Fruit fly (Drosophila melanogaster) whole organism, wandering third instar larva: Measurements from ENCODE around the gene Ugt304A1.

Experiments
- Abd-B ChIP-seq: fragments of >200 bp; optimal IDR thresholded peaks from 2 replicates; lab custom pipeline; 2017; ENCODE audit warnings: missing biosample characterization, missing genetic modification characterization
- CG9705 ChIP-seq: fragments of 200-800 bp; sonication (Bioruptor generic); optimal IDR thresholded peaks from 2 replicates; lab custom pipeline; 2018; ENCODE audit warnings: missing biosample characterization, mild to moderate bottlenecking, missing genetic modification characterization
- Hr78 ChIP-seq: fragments of >200 bp; optimal IDR thresholded peaks from 2 replicates; lab custom pipeline; 2017; ENCODE audit warnings: missing biosample characterization, missing genetic modification characterization
- OdsH ChIP-seq: fragments of 200-800 bp; sonication (Bioruptor generic); optimal IDR thresholded peaks from 2 replicates; lab custom pipeline; 2016; ENCODE audit warnings: missing biosample characterization, mild to moderate bottlenecking, missing genetic modification characterization
- br ChIP-seq: fragments of 200-800 bp; sonication (Bioruptor generic); optimal IDR thresholded peaks from 2 replicates; lab custom pipeline; 2016; ENCODE audit warnings: missing biosample characterization, missing genetic modification characterization
- dmrt93B ChIP-seq: fragments of 200-800 bp; sonication (Bioruptor generic); optimal IDR thresholded peaks from 2 replicates; lab custom pipeline; 2018; ENCODE audit warnings: missing biosample characterization, mild to moderate bottlenecking, missing genetic modification characterization
- dsf ChIP-seq: sonication (Bioruptor generic); optimal IDR thresholded peaks from 2 replicates; lab custom pipeline; 2016; ENCODE audit warnings: missing biosample characterization, missing genetic modification characterization, borderline replicate concordance
- fru ChIP-seq: fragments of 200-800 bp; sonication (Bioruptor generic); optimal IDR thresholded peaks from 3 replicates; lab custom pipeline; 2016; ENCODE audit warnings: missing biosample characterization, mild to moderate bottlenecking, missing genetic modification characterization
- pan ChIP-seq: fragments of >200 bp; optimal IDR thresholded peaks from 2 replicates; lab custom pipeline; 2017
- psq ChIP-seq: fragments of 200-800 bp; sonication (Bioruptor generic); optimal IDR thresholded peaks from 3 replicates; lab custom pipeline; 2017; ENCODE audit warnings: missing biosample characterization, mild to moderate bottlenecking, missing genetic modification characterization, moderate library complexity

DNA sequence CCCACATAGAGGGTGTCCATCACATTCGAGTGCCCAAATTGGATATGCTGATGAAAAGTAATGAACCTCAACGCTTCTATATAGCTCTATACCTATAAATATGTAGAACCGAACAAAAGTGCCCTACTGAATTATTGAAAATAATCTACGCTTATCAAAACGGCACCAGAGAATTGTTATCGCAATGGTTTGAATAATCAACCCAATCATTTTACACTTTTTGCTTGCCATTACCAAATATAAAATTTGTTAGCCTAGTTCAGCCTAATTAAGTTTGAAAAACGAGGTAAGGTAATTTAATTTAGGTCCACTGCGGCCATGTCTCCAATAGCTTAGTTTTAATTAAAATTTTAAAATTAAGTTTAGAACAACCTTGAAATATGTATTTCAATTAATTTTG lies 569 bp upstream of the Ugt304A1 start:
- TF ChIP-seq dmrt93B (GFP tag; lab: Kevin White, UChicago): no peak
- TF ChIP-seq pan (lab: Kevin White, UChicago): no peak
- TF ChIP-seq br: no peak
- TF ChIP-seq dsf (GFP tag; lab: Kevin White, UChicago): no peak
- no peak for TF ChIP-seq OdsH (GFP tag; lab: Kevin White, UChicago)
- no peak for TF ChIP-seq CG9705 (GFP tag; lab: Kevin White, UChicago)
- TF ChIP-seq fru: no peak
- no peak for TF ChIP-seq Hr78 (GFP tag; lab: Kevin White, UChicago)
- no peak for TF ChIP-seq Abd-B (GFP tag; lab: Kevin White, UChicago)
- no peak for TF ChIP-seq psq (GFP tag; lab: Kevin White, UChicago)
